Fruit fly (Drosophila melanogaster): ENCODE measurements around the gene CG5114.

dm6 chr3L:14980038-14980437 is 2.6 kb upstream of the CG5114 start:
- TF ChIP-seq fd96Ca (GFP tag; IDR thresholded peaks at IDR 0.05) (no peak), CG8159 (tag; optimal IDR thresholded peaks at IDR 0.05) (no peak), rn (GFP tag; IDR thresholded peaks at IDR 0.05) (no peak), Pif1A (GFP tag; optimal IDR thresholded peaks at IDR 0.05) (no peak), CG10348 (GFP tag; IDR thresholded peaks at IDR 0.05) (no peak), CG13204 (GFP tag; optimal IDR thresholded peaks at IDR 0.05) (no peak), EcR (GFP tag; optimal IDR thresholded peaks at IDR 0.05) (peak; percentile 66), CG8301 (tag; optimal IDR thresholded peaks at IDR 0.05) (no peak), CG14655 (GFP tag; optimal IDR thresholded peaks at IDR 0.05) (no peak), Ets98B (GFP tag; IDR thresholded peaks at IDR 0.05) (no peak), CG9948 (tag; optimal IDR thresholded peaks at IDR 0.05) (no peak)
